Worm (Caenorhabditis elegans): ENCODE data around the gene faah-6.

faah-6 gene

ce11 chrIII:11631111-11631510 is 19.1 kb upstream of the faah-6 start:
- TF ChIP-seq nhr-11 (tag; optimal IDR thresholded peaks at IDR 0.05), result no peak
- TF ChIP-seq fos-1 (tag; optimal IDR thresholded peaks at IDR 0.05), result peak; percentile 26

ce11 chrIII:11632376-11632775 is 17.9 kb upstream of the faah-6 start:
- TF ChIP-seq alr-1 (tag; optimal IDR thresholded peaks at IDR 0.05), result no peak

ce11 chrIII:11633444-11633843 is 16.8 kb upstream of the faah-6 start:
- TF ChIP-seq unc-39 (tag; optimal IDR thresholded peaks at IDR 0.05) (no peak), Y55F3AM.14 (GFP tag; optimal IDR thresholded peaks at IDR 0.05) (no peak), egl-27 (tag; optimal IDR thresholded peaks at IDR 0.05) (no peak), lsy-2 (tag; optimal IDR thresholded peaks at IDR 0.05) (no peak), nhr-77 (tag; optimal IDR thresholded peaks at IDR 0.05) (no peak), nhr-11 (tag; optimal IDR thresholded peaks at IDR 0.05) (no peak), snpc-4 (tag; optimal IDR thresholded peaks at IDR 0.05) (no peak), mdl-1 (tag; optimal IDR thresholded peaks at IDR 0.05) (no peak)

- TF ChIP-seq nhr-12 (tag; optimal IDR thresholded peaks at IDR 0.05) (no peak), ceh-16 (tag; optimal IDR thresholded peaks at IDR 0.05) (no peak), ZK546.5 (tag; optimal IDR thresholded peaks at IDR 0.05) (no peak), Y55F3AM.14 (GFP tag; optimal IDR thresholded peaks at IDR 0.05) (no peak), nhr-6 (tag; optimal IDR thresholded peaks at IDR 0.05) (no peak), elt-1 (tag; optimal IDR thresholded peaks at IDR 0.05) (no peak), mdl-1 (tag; optimal IDR thresholded peaks at IDR 0.05) (no peak), unc-39 (tag; optimal IDR thresholded peaks at IDR 0.05) (no peak), sma-9 (GFP tag; optimal IDR thresholded peaks at IDR 0.05) (no peak), sma-9 (tag; optimal IDR thresholded peaks at IDR 0.05) (no peak), elt-3 (tag; optimal IDR thresholded peaks at IDR 0.05) (no peak), nhr-23 (tag; optimal IDR thresholded peaks at IDR 0.05) (no peak), lsy-2 (tag; optimal IDR thresholded peaks at IDR 0.05) (no peak), unc-55 (GFP tag; optimal IDR thresholded peaks at IDR 0.05) (no peak), mbf-1 (tag; optimal IDR thresholded peaks at IDR 0.05) (no peak), ama-1 (optimal IDR thresholded peaks at IDR 0.05) (no peak)
Measured at ce11 chrIII:11635000-11635399, 15.3 kb upstream of the faah-6 start.

DNA sequence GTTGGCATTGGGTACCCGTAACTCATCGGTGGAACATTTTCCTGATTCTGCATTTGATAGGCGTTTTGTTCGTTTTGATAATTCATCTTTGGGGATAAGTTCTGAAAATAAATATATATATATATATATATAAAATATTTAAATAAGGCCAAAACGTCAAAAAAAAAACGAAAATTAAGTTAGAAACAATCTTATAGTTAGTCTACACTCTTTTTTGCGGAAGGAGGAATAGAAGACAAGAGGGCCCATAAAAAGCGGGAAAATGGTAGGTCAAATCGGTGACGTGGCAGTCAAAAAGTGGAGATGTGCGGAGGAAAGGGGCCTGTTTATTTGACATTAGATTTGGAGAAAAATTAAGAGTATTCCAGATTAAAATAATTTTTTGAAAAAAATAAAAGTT is 13.5 kb upstream of the faah-6 start, which contains the start of gene tbx-33:
tbx-33 (minus strand) TSS at position 101 of the 400 bp plus-strand sequence.
- no peak for TF ChIP-seq sma-9 (GFP tag; optimal IDR thresholded peaks at IDR 0.05)
- no peak for TF ChIP-seq sma-9 (tag; optimal IDR thresholded peaks at IDR 0.05)

ce11 chrIII:11641347-11641746 is 8.9 kb upstream of the faah-6 start:
- no peak for TF ChIP-seq R02D3.7 (tag; optimal IDR thresholded peaks at IDR 0.05)
- TF ChIP-seq nhr-21 (tag; optimal IDR thresholded peaks at IDR 0.05), result no peak
- no peak for TF ChIP-seq alr-1 (tag; optimal IDR thresholded peaks at IDR 0.05)
- no peak for TF ChIP-seq peb-1 (tag; optimal IDR thresholded peaks at IDR 0.05)
- TF ChIP-seq unc-62 (GFP tag; optimal IDR thresholded peaks at IDR 0.05), result no peak
- no peak for TF ChIP-seq mab-5 (tag; optimal IDR thresholded peaks at IDR 0.05)
- no peak for TF ChIP-seq mdl-1 (tag; optimal IDR thresholded peaks at IDR 0.05)
- TF ChIP-seq skn-1 (tag; optimal IDR thresholded peaks at IDR 0.05), result no peak
- no peak for TF ChIP-seq lin-39 (tag; optimal IDR thresholded peaks at IDR 0.05)
- TF ChIP-seq sem-4 (tag; optimal IDR thresholded peaks at IDR 0.05), result peak; percentile 63
- no peak for TF ChIP-seq ztf-1 (GFP tag; conservative IDR thresholded peaks at IDR 0.05)
- no peak for TF ChIP-seq ztf-4 (tag; optimal IDR thresholded peaks at IDR 0.05)
- TF ChIP-seq snpc-4 (tag; optimal IDR thresholded peaks at IDR 0.05), result no peak
- TF ChIP-seq fos-1 (tag; optimal IDR thresholded peaks at IDR 0.05), result no peak
- TF ChIP-seq Y55F3AM.14 (GFP tag; optimal IDR thresholded peaks at IDR 0.05), result no peak
- TF ChIP-seq elt-3 (tag; optimal IDR thresholded peaks at IDR 0.05), result no peak
- TF ChIP-seq nhr-12 (tag; optimal IDR thresholded peaks at IDR 0.05), result no peak
- TF ChIP-seq nhr-25 (tag; optimal IDR thresholded peaks at IDR 0.05), result no peak
- TF ChIP-seq C34F6.9 (tag; optimal IDR thresholded peaks at IDR 0.05), result peak; percentile 62
- TF ChIP-seq ceh-16 (tag; optimal IDR thresholded peaks at IDR 0.05), result no peak
- no peak for TF ChIP-seq nhr-11 (tag; optimal IDR thresholded peaks at IDR 0.05)
- peak; percentile 8 to 45 for TF ChIP-seq lsy-2 (tag; optimal IDR thresholded peaks at IDR 0.05)
- TF ChIP-seq nhr-10 (tag; optimal IDR thresholded peaks at IDR 0.05), result no peak
- TF ChIP-seq aly-2 (tag; optimal IDR thresholded peaks at IDR 0.05), result no peak
- no peak for TF ChIP-seq unc-55 (GFP tag; optimal IDR thresholded peaks at IDR 0.05)
- TF ChIP-seq nhr-129 (tag; optimal IDR thresholded peaks at IDR 0.05), result peak; percentile 44
- no peak for TF ChIP-seq mbf-1 (tag; optimal IDR thresholded peaks at IDR 0.05)
- TF ChIP-seq blmp-1 (tag; optimal IDR thresholded peaks at IDR 0.05; ENCODE audit: insufficient read depth), result no peak
- TF ChIP-seq F13H6.1 (tag; optimal IDR thresholded peaks at IDR 0.05), result no peak
- TF ChIP-seq nhr-77 (tag; optimal IDR thresholded peaks at IDR 0.05), result no peak
- no peak for TF ChIP-seq ztf-11 (tag; optimal IDR thresholded peaks at IDR 0.05)
- no peak for TF ChIP-seq egl-27 (tag; optimal IDR thresholded peaks at IDR 0.05)
- no peak for TF ChIP-seq sma-3 (GFP tag; optimal IDR thresholded peaks at IDR 0.05)
- no peak for TF ChIP-seq nhr-237 (tag; optimal IDR thresholded peaks at IDR 0.05)
- TF ChIP-seq elt-1 (tag; optimal IDR thresholded peaks at IDR 0.05), result no peak
- TF ChIP-seq ZK546.5 (tag; optimal IDR thresholded peaks at IDR 0.05), result no peak

All from whole organism, L2 larva.